Fruit fly (Drosophila melanogaster) Kc167 (cell line): Measurements from ENCODE around the gene CG4502.

Experiments used
- Sin3A ChIP-seq: fragments of >200 bp; optimal IDR thresholded peaks from 2 replicates; lab custom pipeline; 2018; ENCODE audit warnings: missing external identifiers
- psq ChIP-seq: fragments of >200 bp; optimal IDR thresholded peaks from 2 replicates; lab custom pipeline; 2017; ENCODE audit warnings: missing external identifiers
- ttk ChIP-seq: sonication (Bioruptor generic); optimal IDR thresholded peaks from 2 replicates; lab custom pipeline; 2017; ENCODE audit warnings: missing external identifiers

dm6 chr2L:7148919-7149318, 55.1 kb downstream of the CG4502 start:
- TF ChIP-seq ttk, result no peak
- TF ChIP-seq psq (lab: Kevin White, UChicago), result no peak
- TF ChIP-seq Sin3A (lab: Kevin White, UChicago), result no peak
